Fruit fly (Drosophila melanogaster): ENCODE results near the gene CG2747.

dm6 chr3R:8027203-8027688 is 3.3 kb downstream of the CG2747 start:
- TF ChIP-seq gl (tag; optimal IDR thresholded peaks at IDR 0.05), result no peak
- peak; percentile 85 for TF ChIP-seq Snoo (tag; optimal IDR thresholded peaks at IDR 0.05)
- peak; percentile 38 for TF ChIP-seq Pif1A (GFP tag; optimal IDR thresholded peaks at IDR 0.05)
- peak; percentile 43 for TF ChIP-seq EcR (GFP tag; optimal IDR thresholded peaks at IDR 0.05)
- TF ChIP-seq CG10348 (GFP tag; IDR thresholded peaks at IDR 0.05), result 0 out of 2 replicates have a peak, but pooled peaks have one; percentile 11
- peak; percentile 79 for TF ChIP-seq CG13204 (GFP tag; optimal IDR thresholded peaks at IDR 0.05)
- peak; percentile 62 for TF ChIP-seq CG12605 (GFP tag; IDR thresholded peaks at IDR 0.05)
- TF ChIP-seq Pif1B (GFP tag; optimal IDR thresholded peaks at IDR 0.05), result peak; percentile 86
- TF ChIP-seq CG14655 (GFP tag; optimal IDR thresholded peaks at IDR 0.05), result peak; percentile 93
- TF ChIP-seq CG32121 (GFP tag; IDR thresholded peaks at IDR 0.05), result peak; percentile 63
- TF ChIP-seq D1 (tag; optimal IDR thresholded peaks at IDR 0.05), result peak; percentile 85
